Fruit fly (Drosophila melanogaster): ENCODE data around the gene Pgd.

The Pgd gene

DNA sequence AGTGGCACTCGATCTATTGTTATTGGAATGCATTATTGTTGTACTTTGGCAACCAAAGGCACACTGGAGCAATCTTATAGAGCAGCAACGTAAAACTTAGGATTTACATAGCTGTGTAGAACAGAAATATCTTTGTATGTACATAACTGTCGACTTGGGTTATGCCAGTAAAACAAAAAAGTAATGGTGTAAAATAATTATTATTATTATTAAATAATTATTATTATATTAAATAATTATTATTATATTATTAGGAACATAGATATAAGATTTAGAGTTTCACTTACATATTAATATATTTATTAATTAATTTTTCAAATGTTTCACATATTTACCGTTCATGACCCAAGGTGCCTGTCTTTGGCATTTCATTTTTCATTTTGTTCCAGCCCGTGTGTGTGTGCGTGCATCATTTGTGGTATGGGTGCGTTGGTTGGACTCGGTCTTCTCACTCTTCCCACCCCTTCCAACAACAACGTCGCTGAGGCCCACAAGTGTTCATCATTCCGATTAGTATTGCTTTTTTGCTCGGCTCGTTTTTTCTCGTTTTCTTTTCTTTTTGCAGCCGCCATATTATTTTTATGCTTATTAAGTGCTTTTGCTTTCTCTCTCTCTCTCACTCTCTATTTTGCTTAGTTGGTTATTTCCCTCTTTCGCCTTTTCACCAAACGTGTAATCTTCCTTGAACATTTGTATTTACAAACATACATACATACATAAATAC is 20.8 kb upstream of the Pgd start (continued):
- TF ChIP-seq CG11294 (GFP tag; IDR thresholded peaks at IDR 0.05) (peak; percentile 84), OdsH (GFP tag; optimal IDR thresholded peaks at IDR 0.05) (peak; percentile 83), CG32006 (GFP tag; optimal IDR thresholded peaks at IDR 0.05) (peak; percentile 98), Eip93F (GFP tag; optimal IDR thresholded peaks at IDR 0.05) (peak; percentile 33), CG4318 (GFP tag; optimal IDR thresholded peaks at IDR 0.05) (peak; percentile 96), CG6276 (GFP tag; optimal IDR thresholded peaks at IDR 0.05) (peak; percentile 95), CG6808 (GFP tag; optimal IDR thresholded peaks at IDR 0.05) (peak; percentile 82), Sox102F (GFP tag; optimal IDR thresholded peaks at IDR 0.05) (peak; percentile 49), CG8119 (GFP tag; IDR thresholded peaks at IDR 0.05) (peak; percentile 91), achi (GFP tag; optimal IDR thresholded peaks at IDR 0.05) (peak; percentile 94), Sox14 (GFP tag; optimal IDR thresholded peaks at IDR 0.05) (peak; percentile 11), pdm3 (GFP tag; optimal IDR thresholded peaks at IDR 0.05) (peak; percentile 74), CG9139 (GFP tag; optimal IDR thresholded peaks at IDR 0.05) (peak; percentile 85), CG8632 (GFP tag; optimal IDR thresholded peaks at IDR 0.05) (peak; percentile 95), ss (GFP tag; optimal IDR thresholded peaks at IDR 0.05) (peak; percentile 91 to 93), CG16779 (tag; optimal IDR thresholded peaks at IDR 0.05) (peak; percentile 84), CG3032 (tag; optimal IDR thresholded peaks at IDR 0.05) (peak; percentile 93), Blimp-1 (GFP tag; optimal IDR thresholded peaks at IDR 0.05) (peak; percentile 83), CG6163 (GFP tag; IDR thresholded peaks at IDR 0.05) (peak; percentile 96), cyc (GFP tag; optimal IDR thresholded peaks at IDR 0.05) (peak; percentile 72), eg (GFP tag; IDR thresholded peaks at IDR 0.05) (peak; percentile 92), Eip75B (GFP tag; optimal IDR thresholded peaks at IDR 0.05) (peak; percentile 34), fd59A (GFP tag; optimal IDR thresholded peaks at IDR 0.05) (peak; percentile 33), CG3919 (GFP tag; optimal IDR thresholded peaks at IDR 0.05) (peak; percentile 72), CG31627 (GFP tag; optimal IDR thresholded peaks at IDR 0.05) (peak; percentile 76), spab (GFP tag; optimal IDR thresholded peaks at IDR 0.05) (peak; percentile 86), CG10669 (GFP tag; optimal IDR thresholded peaks at IDR 0.05) (peak; percentile 77), lz (GFP tag; optimal IDR thresholded peaks at IDR 0.05) (peak; percentile 80), CG34406 (GFP tag; optimal IDR thresholded peaks at IDR 0.05) (peak; percentile 96), Met (GFP tag; optimal IDR thresholded peaks at IDR 0.05) (peak; percentile 73), Eip78C (GFP tag) (peak; percentile 94), salr (GFP tag; optimal IDR thresholded peaks at IDR 0.05) (peak; percentile 72 to 79), Ets96B (tag; optimal IDR thresholded peaks at IDR 0.05) (peak; percentile 89), CG10631 (GFP tag; optimal IDR thresholded peaks at IDR 0.05) (peak; percentile 96), Smox (GFP tag; optimal IDR thresholded peaks at IDR 0.05) (peak; percentile 65), CG11762 (GFP tag; optimal IDR thresholded peaks at IDR 0.05; ENCODE audit: insufficient read depth) (peak; percentile 88), topi (GFP tag; optimal IDR thresholded peaks at IDR 0.05) (peak; percentile 80), net (GFP tag; optimal IDR thresholded peaks at IDR 0.05) (peak; percentile 79), CG6792 (GFP tag; optimal IDR thresholded peaks at IDR 0.05) (peak; percentile 82), Ets21C (GFP tag; optimal IDR thresholded peaks at IDR 0.05) (peak; percentile 80)

DNA sequence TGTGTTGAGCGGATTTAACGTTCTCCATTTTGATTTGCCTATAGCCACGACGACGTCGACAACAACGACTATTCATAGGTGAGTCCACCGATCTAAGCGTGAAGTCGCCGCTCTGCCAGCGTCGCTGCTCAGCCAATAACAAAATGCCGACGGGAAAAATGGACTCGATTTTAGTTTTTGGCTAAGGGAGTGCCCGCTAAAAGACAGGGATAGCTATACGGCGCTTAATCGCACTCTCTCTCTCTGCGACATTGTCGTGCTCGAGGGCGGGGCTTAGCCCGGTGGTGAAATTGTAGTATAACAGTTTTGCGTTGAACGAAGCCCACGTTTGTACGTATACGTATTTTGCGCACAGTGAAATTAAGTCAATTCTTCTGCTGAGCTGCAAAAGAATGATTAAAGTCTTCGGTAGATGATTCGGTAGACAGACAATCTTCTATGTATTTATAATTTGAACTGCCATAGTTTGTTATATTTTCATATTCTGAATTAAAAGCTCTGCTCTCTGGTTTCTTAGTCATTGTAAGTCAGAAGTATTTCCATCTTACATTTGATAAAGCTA is 19.3 kb upstream of the Pgd start:
- TF ChIP-seq CG9139 (GFP tag; optimal IDR thresholded peaks at IDR 0.05) = no peak
- TF ChIP-seq CG31627 (GFP tag; optimal IDR thresholded peaks at IDR 0.05) = no peak
- no peak for TF ChIP-seq CG6792 (GFP tag; optimal IDR thresholded peaks at IDR 0.05)
- TF ChIP-seq svp (GFP tag) = no peak
- TF ChIP-seq Sox14 (GFP tag; optimal IDR thresholded peaks at IDR 0.05) = no peak
- TF ChIP-seq CG6163 (GFP tag; IDR thresholded peaks at IDR 0.05) = peak; percentile 15; the same call in 1 of the 3 replicates
- TF ChIP-seq Sox15 (GFP tag; optimal IDR thresholded peaks at IDR 0.05) = no peak
- no peak for TF ChIP-seq CG34406 (GFP tag; optimal IDR thresholded peaks at IDR 0.05)
- TF ChIP-seq fd59A (GFP tag; optimal IDR thresholded peaks at IDR 0.05) = no peak
- TF ChIP-seq Gug (GFP tag; IDR thresholded peaks at IDR 0.05) = no peak
- no peak for TF ChIP-seq net (GFP tag; optimal IDR thresholded peaks at IDR 0.05)
- TF ChIP-seq esn (GFP tag; optimal IDR thresholded peaks at IDR 0.05) = no peak
- peak in 1 of 2 experiments; percentile 2 for TF ChIP-seq ss (GFP tag; optimal IDR thresholded peaks at IDR 0.05)
- TF ChIP-seq fd85E (GFP tag; optimal IDR thresholded peaks at IDR 0.05) = no peak
- peak; percentile 30 for TF ChIP-seq Eip78C (GFP tag)
- TF ChIP-seq spab (GFP tag; optimal IDR thresholded peaks at IDR 0.05) = no peak
- TF ChIP-seq Met (GFP tag; optimal IDR thresholded peaks at IDR 0.05) = no peak
- TF ChIP-seq Hr39 (GFP tag; optimal IDR thresholded peaks at IDR 0.05) = no peak
- TF ChIP-seq Hr4 (GFP tag; optimal IDR thresholded peaks at IDR 0.05) = no peak
- 0 out of 3 replicates have a peak, but pooled peaks have one; percentile 13 for TF ChIP-seq CG8119 (GFP tag; IDR thresholded peaks at IDR 0.05)
- TF ChIP-seq CG6854 (GFP tag; optimal IDR thresholded peaks at IDR 0.05) = no peak
- TF ChIP-seq CG8632 (GFP tag; optimal IDR thresholded peaks at IDR 0.05) = no peak
